Fruit fly (Drosophila melanogaster): ENCODE results near the gene CG32269.

CG32269 gene

DNA sequence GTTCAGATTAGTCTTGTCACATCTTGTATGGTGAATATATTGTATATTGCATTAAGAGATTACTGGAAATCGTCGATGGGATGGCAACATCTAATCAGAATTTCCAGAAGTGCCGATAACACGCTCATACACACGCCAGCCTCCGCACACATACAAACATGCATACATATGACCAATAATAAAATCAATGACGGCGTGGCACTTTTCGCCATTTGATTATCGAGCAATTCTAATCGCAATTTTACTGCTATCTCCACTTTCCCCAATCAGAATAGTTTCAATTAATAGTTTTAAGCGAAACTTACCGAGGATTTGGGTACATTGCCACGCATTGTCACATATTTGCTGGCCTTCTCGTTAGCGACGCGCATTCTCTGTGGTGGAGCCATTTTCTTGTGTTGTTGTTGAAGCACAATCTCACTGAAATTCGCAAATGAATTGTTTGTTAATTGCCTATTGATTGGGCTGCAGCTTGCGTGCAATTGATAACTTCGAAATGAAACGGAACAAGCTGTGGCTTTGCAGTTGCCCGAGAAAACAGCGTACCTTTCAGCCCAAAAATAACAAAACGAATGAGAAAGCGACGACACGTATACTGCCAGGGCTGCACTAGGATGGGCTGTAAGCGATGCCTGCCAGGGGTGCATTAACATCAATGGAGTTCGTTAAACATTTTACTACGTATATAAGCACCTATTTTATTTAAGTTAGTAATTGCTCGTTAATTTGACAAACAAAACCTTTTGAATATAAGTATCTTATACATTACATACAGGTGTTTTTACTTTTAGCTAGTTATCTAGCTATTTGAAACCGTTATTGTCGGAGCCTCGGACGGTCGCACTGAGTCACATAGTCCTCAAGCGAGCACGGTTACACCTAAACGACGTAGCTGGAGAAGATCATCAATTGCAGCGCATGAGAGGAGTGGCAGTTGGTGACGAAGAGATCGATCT lies 10.1 kb downstream of the CG32269 start, which contains the start of the genes CG32276 and gry (continued):
- TF ChIP-seq B-H2 (GFP tag; optimal IDR thresholded peaks at IDR 0.05) (peak; percentile 83), CG18011 (GFP tag; optimal IDR thresholded peaks at IDR 0.05) (peak; percentile 49), CG18619 (GFP tag; optimal IDR thresholded peaks at IDR 0.05) (peak; percentile 60), corto (GFP tag; optimal IDR thresholded peaks at IDR 0.05) (no peak), CG17359 (tag; optimal IDR thresholded peaks at IDR 0.05) (peak; percentile 62), Dref (GFP tag; IDR thresholded peaks at IDR 0.05) (0 out of 2 replicates have a peak, but pooled peaks have one; percentile 39), ind (GFP tag; optimal IDR thresholded peaks at IDR 0.05) (peak; percentile 81), Rfx (GFP tag; IDR thresholded peaks at IDR 0.05) (peak; percentile 77), hbn (GFP tag; IDR thresholded peaks at IDR 0.05; ENCODE audit: partially characterized antibody) (peak; percentile 26; the same call in 1 of the 2 replicates), so (GFP tag; IDR thresholded peaks at IDR 0.05) (no peak), CG11085 (GFP tag; IDR thresholded peaks at IDR 0.05) (0 out of 2 replicates have a peak, but pooled peaks have one; percentile 27), CG15479 (GFP tag; optimal IDR thresholded peaks at IDR 0.05) (no peak), CG31365 (tag; optimal IDR thresholded peaks at IDR 0.05) (no peak), sug (tag; optimal IDR thresholded peaks at IDR 0.05) (no peak), gce (GFP tag; IDR thresholded peaks at IDR 0.05) (no peak), CG6813 (GFP tag; optimal IDR thresholded peaks at IDR 0.05) (no peak), eyg (GFP tag; optimal IDR thresholded peaks at IDR 0.05) (peak; percentile 54), Hmr (GFP tag; optimal IDR thresholded peaks at IDR 0.05) (peak; percentile 76), slou (GFP tag; optimal IDR thresholded peaks at IDR 0.05) (peak; percentile 58), dysf (GFP tag; IDR thresholded peaks at IDR 0.05) (peak; percentile 74), phol (tag; optimal IDR thresholded peaks at IDR 0.05) (peak; percentile 90), pros (GFP tag; optimal IDR thresholded peaks at IDR 0.05) (no peak), z (GFP tag; IDR thresholded peaks at IDR 0.05) (0 out of 3 replicates have a peak, but pooled peaks have one; percentile 34), yki (optimal IDR thresholded peaks at IDR 0.05) (no peak), Oli (tag; optimal IDR thresholded peaks at IDR 0.05) (peak; percentile 54), ac (GFP tag; optimal IDR thresholded peaks at IDR 0.05) (no peak), CG12769 (tag; optimal IDR thresholded peaks at IDR 0.05) (no peak), twi (tag; optimal IDR thresholded peaks at IDR 0.05) (peak; percentile 61), CG7745 (tag; optimal IDR thresholded peaks at IDR 0.05) (no peak), Dll (GFP tag; IDR thresholded peaks at IDR 0.05; ENCODE audit: partially characterized antibody) (peak; percentile 43; the same call in 1 of the 4 replicates), CG4854 (GFP tag; optimal IDR thresholded peaks at IDR 0.05) (no peak), CG5953 (GFP tag; IDR thresholded peaks at IDR 0.05) (no peak), CG4328 (GFP tag; optimal IDR thresholded peaks at IDR 0.05) (peak; percentile 70), Abd-B (GFP tag; optimal IDR thresholded peaks at IDR 0.05) (peak; percentile 43), maf-S (GFP tag; optimal IDR thresholded peaks at IDR 0.05) (peak; percentile 82), CG14965 (GFP tag; optimal IDR thresholded peaks at IDR 0.05; ENCODE audit: borderline replicate concordance) (no peak), esg (GFP tag; conservative IDR thresholded peaks at IDR 0.05) (peak; percentile 65), ro (GFP tag; IDR thresholded peaks at IDR 0.05) (0 out of 2 replicates have a peak, but pooled peaks have one; percentile 16), Taf1 (GFP tag; IDR thresholded peaks at IDR 0.05) (peak; percentile 49; the same call in 1 of the 2 replicates), CG12104 (GFP tag; optimal IDR thresholded peaks at IDR 0.05) (peak; percentile 53), CkIIα-i1 (GFP tag; IDR thresholded peaks at IDR 0.05) (no peak), caup (GFP tag; optimal IDR thresholded peaks at IDR 0.05; ENCODE audit: severe bottlenecking) (peak; percentile 69), rib (GFP tag; IDR thresholded peaks at IDR 0.05) (no peak), CG8359 (GFP tag; optimal IDR thresholded peaks at IDR 0.05; ENCODE audit: borderline replicate concordance) (no peak), CG7987 (GFP tag; optimal IDR thresholded peaks at IDR 0.05) (peak; percentile 74), CG10654 (GFP tag; optimal IDR thresholded peaks at IDR 0.05) (no peak), NC2α (GFP tag; optimal IDR thresholded peaks at IDR 0.05) (no peak), CG18476 (GFP tag; optimal IDR thresholded peaks at IDR 0.05) (peak; percentile 71)
